Worm (Caenorhabditis elegans): ENCODE measurements around the gene panl-2.

The panl-2 gene

DNA sequence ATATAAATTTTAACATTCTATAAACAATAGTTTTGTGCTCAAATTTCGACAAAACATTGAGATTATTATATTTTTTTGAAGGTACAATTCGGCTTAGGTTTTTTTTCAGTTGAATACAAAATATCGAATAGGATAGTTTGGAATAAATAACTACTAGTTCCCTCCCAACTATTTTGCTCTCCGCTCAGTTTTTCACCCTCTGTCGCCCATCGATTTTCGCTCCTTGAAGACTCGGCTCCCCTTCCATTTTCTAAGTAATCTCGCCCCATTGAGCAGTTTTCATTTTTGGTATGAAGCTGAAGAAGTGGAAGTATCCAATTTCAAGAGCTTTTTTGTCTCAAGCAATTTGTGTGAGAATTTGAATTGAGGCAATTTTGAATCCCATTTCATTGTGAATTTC lies 5.8 kb upstream of the panl-2 start, which contains the start of gene F31E3.2:
TSS of gene F31E3.2 (plus strand) at position 301 of the 400 bp plus-strand sequence.
- no peak for TF ChIP-seq ceh-22 (tag; optimal IDR thresholded peaks at IDR 0.05)
- TF ChIP-seq ceh-48 (tag; optimal IDR thresholded peaks at IDR 0.05) = peak; percentile 22
- TF ChIP-seq tbx-7 (tag; optimal IDR thresholded peaks at IDR 0.05) = no peak
- TF ChIP-seq unc-55 (GFP tag; optimal IDR thresholded peaks at IDR 0.05) = no peak

DNA sequence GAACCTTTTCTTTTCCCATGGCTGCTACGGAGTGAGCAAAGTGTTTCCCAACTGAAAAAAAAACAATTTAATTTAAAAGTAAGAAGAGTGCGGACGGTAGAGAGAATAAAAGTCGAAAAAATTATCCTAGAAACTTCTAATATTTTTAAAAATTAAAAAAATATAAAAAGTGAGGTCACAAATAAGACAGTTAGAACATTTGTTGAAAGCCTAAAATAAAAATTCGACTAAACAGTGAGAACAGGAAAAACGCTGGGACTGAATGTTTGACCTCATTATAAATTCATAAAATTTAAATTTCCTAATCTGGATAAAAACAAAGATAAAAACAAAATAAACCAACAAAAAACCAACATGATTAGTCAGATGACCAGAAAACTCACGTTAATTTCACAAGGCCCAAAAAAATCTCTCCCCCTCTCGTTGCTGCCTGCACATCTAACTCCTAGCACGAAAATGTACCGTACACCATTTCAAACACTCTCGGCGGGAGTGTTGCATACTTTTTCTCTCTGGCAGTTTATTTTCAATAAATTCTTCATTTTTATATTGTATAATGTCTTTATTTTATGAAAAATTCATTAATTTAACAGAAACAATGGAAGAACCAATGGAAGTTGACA lies 3.8 kb upstream of the panl-2 start, which contains the start of the genes eef-1A.1 and rfc-4:
TSS of gene eef-1A.1 (minus strand) at position 51 of the 623 bp plus-strand sequence.
TSS of gene rfc-4 (plus strand) at position 592 of the 623 bp plus-strand sequence.
- TF ChIP-seq pqm-1 (tag; optimal IDR thresholded peaks at IDR 0.05) = peak; percentile 62
- peak; percentile 97 for TF ChIP-seq nfya-1 (tag; optimal IDR thresholded peaks at IDR 0.05)
- no peak for TF ChIP-seq che-1 (tag; optimal IDR thresholded peaks at IDR 0.05)
- TF ChIP-seq C08G9.2 (tag; optimal IDR thresholded peaks at IDR 0.05) = peak; percentile 51
- TF ChIP-seq unc-86 (tag; optimal IDR thresholded peaks at IDR 0.05) = peak; percentile 68
- TF ChIP-seq fkh-10 (GFP tag; optimal IDR thresholded peaks at IDR 0.05) = no peak
- TF ChIP-seq ceh-30 (tag; optimal IDR thresholded peaks at IDR 0.05) = peak; percentile 40
- no peak for TF ChIP-seq ceh-22 (tag; optimal IDR thresholded peaks at IDR 0.05)
- no peak for TF ChIP-seq npax-4 (tag; optimal IDR thresholded peaks at IDR 0.05)
- TF ChIP-seq ceh-19 (GFP tag; optimal IDR thresholded peaks at IDR 0.05) = no peak
- peak; percentile 55 for TF ChIP-seq ceh-14 (tag; optimal IDR thresholded peaks at IDR 0.05)
- TF ChIP-seq zip-5 (tag; optimal IDR thresholded peaks at IDR 0.05) = peak; percentile 24
- no peak for TF ChIP-seq pat-9 (tag; optimal IDR thresholded peaks at IDR 0.05)
- TF ChIP-seq elt-2 (tag; optimal IDR thresholded peaks at IDR 0.05) = peak; percentile 71
- TF ChIP-seq ceh-34 (tag; optimal IDR thresholded peaks at IDR 0.05) = peak; percentile 73
- TF ChIP-seq unc-3 (GFP tag; conservative IDR thresholded peaks at IDR 0.05) = peak; percentile 44; the same call in 1 of the 2 replicates
- TF ChIP-seq unc-3 (tag; optimal IDR thresholded peaks at IDR 0.05) = no peak
- TF ChIP-seq K02D7.2 (tag; optimal IDR thresholded peaks at IDR 0.05) = peak; percentile 2
- TF ChIP-seq ceh-31 (tag; optimal IDR thresholded peaks at IDR 0.05) = peak; percentile 74
- peak; percentile 95 for TF ChIP-seq unc-55 (GFP tag; optimal IDR thresholded peaks at IDR 0.05)
- TF ChIP-seq ceh-48 (tag; optimal IDR thresholded peaks at IDR 0.05) = peak; percentile 22
- peak; percentile 19 for TF ChIP-seq sdc-2 (tag; optimal IDR thresholded peaks at IDR 0.05)
- no peak for TF ChIP-seq T23F11.4 (GFP tag; optimal IDR thresholded peaks at IDR 0.05)
- TF ChIP-seq ahr-1 (tag; optimal IDR thresholded peaks at IDR 0.05) = no peak
- peak; percentile 68 for TF ChIP-seq pros-1 (tag; optimal IDR thresholded peaks at IDR 0.05)
- TF ChIP-seq mec-3 (tag; optimal IDR thresholded peaks at IDR 0.05; ENCODE audit: borderline replicate concordance) = no peak
- TF ChIP-seq nhr-232 (tag; optimal IDR thresholded peaks at IDR 0.05) = no peak
- TF ChIP-seq ref-2 (tag; optimal IDR thresholded peaks at IDR 0.05) = peak; percentile 77
- peak; percentile 21 for TF ChIP-seq lin-11 (tag; optimal IDR thresholded peaks at IDR 0.05)
- peak; percentile 36 for TF ChIP-seq sox-4 (tag; optimal IDR thresholded peaks at IDR 0.05)
- TF ChIP-seq elt-4 (tag; optimal IDR thresholded peaks at IDR 0.05) = no peak
- no peak for TF ChIP-seq ceh-24 (tag; optimal IDR thresholded peaks at IDR 0.05)
- TF ChIP-seq ceh-6 (GFP tag; optimal IDR thresholded peaks at IDR 0.05) = peak; percentile 6
- no peak for TF ChIP-seq ceh-9 (tag; optimal IDR thresholded peaks at IDR 0.05)
- TF ChIP-seq Y22D7AL.16 (tag; optimal IDR thresholded peaks at IDR 0.05) = no peak
- TF ChIP-seq nhr-11 (tag; optimal IDR thresholded peaks at IDR 0.05) = no peak
- peak; percentile 63 for TF ChIP-seq K09A11.1 (tag; optimal IDR thresholded peaks at IDR 0.05; ENCODE audit: insufficient read depth)
- peak; percentile 59 for TF ChIP-seq ttx-3 (tag; optimal IDR thresholded peaks at IDR 0.05)
- TF ChIP-seq ceh-45 (GFP tag; IDR thresholded peaks at IDR 0.05) = no peak
- TF ChIP-seq hlh-6 (tag; optimal IDR thresholded peaks at IDR 0.05) = no peak
- peak; percentile 80 for TF ChIP-seq madf-2 (tag; optimal IDR thresholded peaks at IDR 0.05)
- no peak for TF ChIP-seq eyg-1 (tag; optimal IDR thresholded peaks at IDR 0.05)
- TF ChIP-seq ceh-2 (tag; optimal IDR thresholded peaks at IDR 0.05) = peak; percentile 28
- peak; percentile 76 for TF ChIP-seq ceh-18 (tag; optimal IDR thresholded peaks at IDR 0.05)
- peak; percentile 97 for TF ChIP-seq pax-1 (tag; optimal IDR thresholded peaks at IDR 0.05)
- no peak for TF ChIP-seq dmd-4 (tag; optimal IDR thresholded peaks at IDR 0.05; ENCODE audit: borderline replicate concordance)
- TF ChIP-seq tbx-7 (tag; optimal IDR thresholded peaks at IDR 0.05) = no peak
- no peak for TF ChIP-seq hlh-15 (tag; optimal IDR thresholded peaks at IDR 0.05)
- peak; percentile 7 for TF ChIP-seq ztf-16 (tag; optimal IDR thresholded peaks at IDR 0.05)
- TF ChIP-seq fax-1 (tag; optimal IDR thresholded peaks at IDR 0.05) = peak; percentile 29

All from whole organism, late embryonic.